Fruit fly (Drosophila melanogaster) whole organism, prepupa: ENCODE data around the gene Cyp4g15.

ENCODE experiments used
- CG31627 ChIP-seq: fragments of 200-800 bp; sonication (Bioruptor generic); optimal IDR thresholded peaks from 3 replicates; lab custom pipeline; 2016; ENCODE audit warnings: missing biosample characterization, missing genetic modification characterization
- Eip78C ChIP-seq: fragments of 200-800 bp; sonication (Bioruptor generic); peaks from one replicate; lab custom pipeline; 2016; ENCODE audit warnings: missing biosample characterization, missing genetic modification characterization
- Ets21C ChIP-seq: fragments of 200-800 bp; sonication (Bioruptor generic); optimal IDR thresholded peaks from 3 replicates; lab custom pipeline; 2016; ENCODE audit warnings: missing biosample characterization, missing genetic modification characterization
- Hr38 ChIP-seq: sonication (Bioruptor generic); optimal IDR thresholded peaks from 2 replicates; lab custom pipeline; 2016; ENCODE audit warnings: missing biosample characterization, missing genetic modification characterization
- OdsH ChIP-seq: fragments of 200-800 bp; sonication (Bioruptor generic); optimal IDR thresholded peaks from 3 replicates; lab custom pipeline; 2016; ENCODE audit warnings: missing biosample characterization, missing genetic modification characterization
- eg ChIP-seq: fragments of 200-800 bp; sonication (Bioruptor generic); IDR thresholded peaks from 3 replicates; pipeline ENCODE4 v1.3.6; 2022; ENCODE audit warnings: missing biosample characterization, missing genetic modification characterization
- ss ChIP-seq, 2 experiments: fragments of 200-800 bp; sonication (Bioruptor generic); optimal IDR thresholded peaks; 2 replicates in 1 of 2; 3 replicates in 1 of 2; lab custom pipeline; 2017 to 2018; ENCODE audit warnings: mild to moderate bottlenecking in 2 of 2, missing biosample characterization in 2 of 2, missing genetic modification characterization in 2 of 2, moderate library complexity in 1 of 2

dm6 chrX:11468304-11468703, 8.6 kb upstream of the Cyp4g15 start:
- TF ChIP-seq CG31627 (GFP tag; lab: Kevin White, UChicago) = no peak
- TF ChIP-seq eg = no peak
- TF ChIP-seq ss (GFP tag; optimal IDR thresholded peaks at IDR 0.05; lab: Kevin White, UChicago) = no peak
- no peak for TF ChIP-seq Ets21C (GFP tag; lab: Kevin White, UChicago)
- TF ChIP-seq Hr38 (GFP tag; lab: Kevin White, UChicago) = no peak
- TF ChIP-seq OdsH = no peak
- no peak for TF ChIP-seq Eip78C
